Fruit fly (Drosophila melanogaster) whole organism, embryonic: ENCODE data around the gene CG11726.

Source experiments
- Antp ChIP-seq: fragments of 200-800 bp; sonication (Bioruptor generic); optimal IDR thresholded peaks from 3 replicates; lab custom pipeline; 2016; ENCODE audit warnings: missing biosample characterization, missing genetic modification characterization
- Bdp1 ChIP-seq: fragments of 200-800 bp; sonication (Bioruptor generic); optimal IDR thresholded peaks from 3 replicates; lab custom pipeline; 2016; ENCODE audit warnings: missing biosample characterization, missing genetic modification characterization
- Blimp-1 ChIP-seq: fragments of 200-800 bp; sonication (Bioruptor generic); optimal IDR thresholded peaks from 3 replicates; lab custom pipeline; 2018; ENCODE audit warnings: missing biosample characterization, missing genetic modification characterization, mild to moderate bottlenecking, moderate library complexity, missing genetic modification reagents
- C15 ChIP-seq: fragments of 200-800 bp; sonication (Bioruptor generic); IDR thresholded peaks from 3 replicates; pipeline ENCODE4 v1.3.6; 2022; ENCODE audit warnings: missing biosample characterization, missing genetic modification characterization
- CG10274 ChIP-seq: fragments of 200-800 bp; sonication (Bioruptor generic); optimal IDR thresholded peaks from 3 replicates; lab custom pipeline; 2017; ENCODE audit warnings: missing biosample characterization, mild to moderate bottlenecking, missing genetic modification characterization
- CG10366 ChIP-seq: fragments of 200-800 bp; sonication (Bioruptor generic); IDR thresholded peaks from 2 replicates; pipeline ENCODE4 v1.3.6; 2022; ENCODE audit warnings: missing biosample characterization, missing genetic modification characterization
- CG10565 ChIP-seq: fragments of 200-800 bp; sonication (Bioruptor generic); optimal IDR thresholded peaks from 3 replicates; lab custom pipeline; 2016; ENCODE audit warnings: missing biosample characterization, mild to moderate bottlenecking, missing genetic modification characterization
- CG11093 ChIP-seq: fragments of 200-800 bp; sonication (Bioruptor generic); IDR thresholded peaks from 3 replicates; pipeline ENCODE4 v1.3.6; 2022; ENCODE audit warnings: missing biosample characterization, missing genetic modification characterization
- CG12942 ChIP-seq: fragments of 200-800 bp; sonication (Bioruptor generic); optimal IDR thresholded peaks from 3 replicates; lab custom pipeline; 2016; ENCODE audit warnings: missing biosample characterization, missing genetic modification characterization
- CG14860 ChIP-seq: fragments of 200-800 bp; sonication (Bioruptor generic); IDR thresholded peaks from 3 replicates; pipeline ENCODE4 v1.3.6; 2022; ENCODE audit warnings: missing biosample characterization, missing genetic modification characterization; ENCODE audit not compliant: partially characterized antibody
- CG1603 ChIP-seq: fragments of 200-800 bp; sonication (Bioruptor generic); optimal IDR thresholded peaks from 2 replicates; lab custom pipeline; 2019; ENCODE audit warnings: missing biosample characterization, mild to moderate bottlenecking, missing genetic modification characterization, moderate library complexity
- CG1647 ChIP-seq: fragments of 200-800 bp; sonication (Bioruptor generic); optimal IDR thresholded peaks from 3 replicates; lab custom pipeline; 2016; ENCODE audit warnings: missing biosample characterization, missing genetic modification characterization
- CG18599 ChIP-seq: fragments of 200-800 bp; sonication (Bioruptor generic); optimal IDR thresholded peaks from 3 replicates; lab custom pipeline; 2017; ENCODE audit warnings: missing biosample characterization, missing genetic modification characterization, mild to moderate bottlenecking, moderate library complexity, missing genetic modification reagents
- CG2116 ChIP-seq: fragments of 200-800 bp; sonication (Bioruptor generic); optimal IDR thresholded peaks from 3 replicates; lab custom pipeline; 2018; ENCODE audit warnings: missing biosample characterization, mild to moderate bottlenecking, missing genetic modification characterization
- CG2678 ChIP-seq: fragments of 200-800 bp; sonication (Bioruptor generic); optimal IDR thresholded peaks from 3 replicates; lab custom pipeline; 2019; ENCODE audit warnings: missing biosample characterization, mild to moderate bottlenecking, missing genetic modification characterization, moderate library complexity
- CG30020 ChIP-seq: fragments of 200-800 bp; optimal IDR thresholded peaks from 2 replicates; lab custom pipeline; 2019; ENCODE audit warnings: missing biosample characterization, mild to moderate bottlenecking, missing genetic modification characterization, moderate library complexity
- CG31365 ChIP-seq: fragments of 200-800 bp; sonication (Bioruptor generic); optimal IDR thresholded peaks from 2 replicates; lab custom pipeline; 2018; ENCODE audit warnings: missing biosample characterization, mild to moderate bottlenecking, missing genetic modification characterization
- CG6175 ChIP-seq: fragments of 200-800 bp; sonication (Bioruptor generic); IDR thresholded peaks from 3 replicates; pipeline ENCODE4 v1.3.6; 2022; ENCODE audit warnings: missing biosample characterization, missing genetic modification characterization
- CG6791 ChIP-seq: fragments of 200-800 bp; sonication (Bioruptor generic); IDR thresholded peaks from 3 replicates; pipeline ENCODE4 v1.3.6; 2022; ENCODE audit warnings: missing biosample characterization, missing genetic modification characterization; ENCODE audit not compliant: partially characterized antibody
- CG6813 ChIP-seq: fragments of 200-800 bp; sonication (Bioruptor generic); optimal IDR thresholded peaks from 2 replicates; lab custom pipeline; 2017; ENCODE audit warnings: missing biosample characterization, missing genetic modification characterization, mild to moderate bottlenecking, moderate library complexity, missing genetic modification reagents
- CG8359 ChIP-seq: fragments of 200-800 bp; sonication (Bioruptor generic); optimal IDR thresholded peaks from 2 replicates; lab custom pipeline; 2017; ENCODE audit warnings: missing biosample characterization, mild to moderate bottlenecking, missing genetic modification characterization, borderline replicate concordance
- CG8478 ChIP-seq: fragments of >200 bp; optimal IDR thresholded peaks from 2 replicates; lab custom pipeline; 2018
- CG8944 ChIP-seq: fragments of 200-800 bp; sonication (Bioruptor generic); optimal IDR thresholded peaks from 3 replicates; lab custom pipeline; 2016; ENCODE audit warnings: missing biosample characterization, missing genetic modification characterization
- CG9932 ChIP-seq: fragments of 200-800 bp; sonication (Bioruptor generic); IDR thresholded peaks from 2 replicates; pipeline ENCODE4 v1.3.6; 2022; ENCODE audit warnings: missing biosample characterization, missing genetic modification characterization
- Dek ChIP-seq: fragments of 200-800 bp; sonication (Bioruptor generic); optimal IDR thresholded peaks from 3 replicates; lab custom pipeline; 2019; ENCODE audit warnings: missing biosample characterization, mild to moderate bottlenecking, missing genetic modification characterization, moderate library complexity
- Dip3 ChIP-seq: fragments of 200-800 bp; sonication (Bioruptor generic); optimal IDR thresholded peaks from 3 replicates; lab custom pipeline; 2016; ENCODE audit warnings: missing biosample characterization, missing genetic modification characterization
- Doc3 ChIP-seq: fragments of 200-800 bp; sonication (Bioruptor generic); IDR thresholded peaks from 3 replicates; pipeline ENCODE4 v1.3.6; 2022; ENCODE audit warnings: missing biosample characterization, missing genetic modification characterization; ENCODE audit not compliant: partially characterized antibody
- Hmx ChIP-seq: fragments of 200-800 bp; sonication (Bioruptor generic); optimal IDR thresholded peaks from 2 replicates; lab custom pipeline; 2016; ENCODE audit warnings: missing biosample characterization, missing genetic modification characterization
- Hr3 ChIP-seq: fragments of 200-800 bp; sonication (Bioruptor generic); optimal IDR thresholded peaks from 3 replicates; lab custom pipeline; 2016; ENCODE audit warnings: missing biosample characterization, missing genetic modification characterization
- Lhr ChIP-seq: fragments of 200-800 bp; sonication (Bioruptor generic); optimal IDR thresholded peaks from 3 replicates; lab custom pipeline; 2017; ENCODE audit warnings: mild to moderate bottlenecking, missing biosample characterization, missing genetic modification reagents, missing genetic modification characterization
- MTF-1 ChIP-seq: fragments of 200-800 bp; sonication (Bioruptor generic); optimal IDR thresholded peaks from 2 replicates; lab custom pipeline; 2018; ENCODE audit warnings: missing biosample characterization, mild to moderate bottlenecking, missing genetic modification characterization, borderline replicate concordance
- Meics ChIP-seq: fragments of 200-800 bp; sonication (Bioruptor generic); optimal IDR thresholded peaks from 2 replicates; lab custom pipeline; 2017; ENCODE audit warnings: missing biosample characterization, mild to moderate bottlenecking, missing genetic modification characterization
- Nf-YA ChIP-seq: fragments of 200-800 bp; sonication (Bioruptor generic); IDR thresholded peaks from 2 replicates; pipeline ENCODE4 v1.3.6; 2022; ENCODE audit warnings: missing biosample characterization, missing genetic modification characterization
- aop ChIP-seq: fragments of 200-800 bp; sonication (Bioruptor generic); IDR thresholded peaks from 2 replicates; pipeline ENCODE4 v1.3.6; 2022; ENCODE audit warnings: missing biosample characterization, missing genetic modification characterization
- cad ChIP-seq: fragments of >200 bp; optimal IDR thresholded peaks from 2 replicates; lab custom pipeline; 2017; ENCODE audit warnings: missing biosample characterization, missing genetic modification characterization
- dm ChIP-seq: fragments of 200-800 bp; sonication (Bioruptor generic); optimal IDR thresholded peaks from 3 replicates; lab custom pipeline; 2016; ENCODE audit warnings: missing biosample characterization, missing genetic modification characterization
- dysf ChIP-seq: fragments of 200-800 bp; sonication (Bioruptor generic); IDR thresholded peaks from 3 replicates; pipeline ENCODE4 v1.3.6; 2022; ENCODE audit warnings: missing biosample characterization, missing genetic modification characterization
- ewg ChIP-seq: fragments of 200-800 bp; sonication (Bioruptor generic); optimal IDR thresholded peaks from 3 replicates; lab custom pipeline; 2017; ENCODE audit warnings: mild to moderate bottlenecking, missing biosample characterization, missing genetic modification reagents, missing genetic modification characterization
- eyg ChIP-seq: fragments of 200-800 bp; sonication (Bioruptor generic); optimal IDR thresholded peaks from 3 replicates; lab custom pipeline; 2016; ENCODE audit warnings: missing biosample characterization, missing genetic modification characterization
- fd3F ChIP-seq: fragments of 200-800 bp; sonication (Bioruptor generic); optimal IDR thresholded peaks from 2 replicates; lab custom pipeline; 2018; ENCODE audit warnings: missing biosample characterization, mild to moderate bottlenecking, missing genetic modification characterization, moderate library complexity
- ham ChIP-seq: fragments of 200-800 bp; sonication (Bioruptor generic); IDR thresholded peaks from 2 replicates; pipeline ENCODE4 v1.3.6; 2022; ENCODE audit warnings: missing biosample characterization, missing genetic modification characterization
- insv ChIP-seq, 2 experiments: fragments of 200-800 bp; sonication (Bioruptor generic); optimal IDR thresholded peaks; 3 replicates each; lab custom pipeline; 2016 to 2018; ENCODE audit warnings: missing biosample characterization in 2 of 2, missing genetic modification characterization in 2 of 2
- jumu ChIP-seq: fragments of 200-800 bp; sonication (Bioruptor generic); optimal IDR thresholded peaks from 3 replicates; lab custom pipeline; 2016; ENCODE audit warnings: missing biosample characterization, missing genetic modification characterization
- ken ChIP-seq: fragments of 200-800 bp; sonication (Bioruptor generic); IDR thresholded peaks from 3 replicates; pipeline ENCODE4 v1.3.6; 2022; ENCODE audit warnings: missing biosample characterization, missing genetic modification characterization
- kni ChIP-seq: fragments of 200-800 bp; sonication (Bioruptor generic); optimal IDR thresholded peaks from 3 replicates; lab custom pipeline; 2017; ENCODE audit warnings: mild to moderate bottlenecking, missing biosample characterization, missing genetic modification reagents, missing genetic modification characterization
- lbe ChIP-seq: fragments of 200-800 bp; sonication (Bioruptor generic); optimal IDR thresholded peaks from 2 replicates; lab custom pipeline; 2016; ENCODE audit warnings: missing biosample characterization, mild to moderate bottlenecking, missing genetic modification characterization
- mirr ChIP-seq: fragments of 200-800 bp; sonication (Bioruptor generic); optimal IDR thresholded peaks from 3 replicates; lab custom pipeline; 2018; ENCODE audit warnings: missing biosample characterization, mild to moderate bottlenecking, missing genetic modification characterization
- otp ChIP-seq: fragments of 200-800 bp; sonication (Bioruptor generic); IDR thresholded peaks from 3 replicates; pipeline ENCODE4, ENCODE4 v1.3.6; 2022; ENCODE audit warnings: missing biosample characterization, missing genetic modification characterization
- sisA ChIP-seq: fragments of 200-800 bp; sonication (Bioruptor generic); IDR thresholded peaks from 2 replicates; pipeline ENCODE4 v1.3.6; 2022; ENCODE audit warnings: missing biosample characterization, missing genetic modification characterization
- sr ChIP-seq: fragments of 200-800 bp; sonication (Bioruptor generic); IDR thresholded peaks from 3 replicates; pipeline ENCODE4 v1.3.6; 2022; ENCODE audit warnings: missing biosample characterization, missing genetic modification characterization
- tin ChIP-seq: fragments of 200-800 bp; sonication (Bioruptor generic); optimal IDR thresholded peaks from 3 replicates; lab custom pipeline; 2016; ENCODE audit warnings: missing biosample characterization, missing genetic modification characterization
- wdn ChIP-seq: fragments of 200-800 bp; sonication (Bioruptor generic); IDR thresholded peaks from 2 replicates; pipeline ENCODE4 v1.3.6; 2022; ENCODE audit warnings: missing biosample characterization, missing genetic modification characterization
- yki ChIP-seq: fragments of >200 bp; optimal IDR thresholded peaks from 3 replicates; lab custom pipeline; 2018

Gene CG11726

dm6 chr3L:11345536-11345935 lies 49.0 kb upstream of the CG11726 start (continued):
- TF ChIP-seq CG8944 (GFP tag; lab: Kevin White, UChicago), result no peak
- no peak for TF ChIP-seq Nf-YA (GFP tag; lab: Robert Waterston, UW)
- no peak for TF ChIP-seq ham (GFP tag; lab: Robert Waterston, UW)
- no peak for TF ChIP-seq jumu (GFP tag; lab: Kevin White, UChicago)
- no peak for TF ChIP-seq CG8478 (lab: Kevin White, UChicago)
- TF ChIP-seq CG31365 (tag; lab: Kevin White, UChicago), result no peak
- peak; percentile 30 for TF ChIP-seq Blimp-1 (GFP tag; lab: Kevin White, UChicago)
- no peak for TF ChIP-seq otp
- TF ChIP-seq eyg (GFP tag; lab: Kevin White, UChicago), result no peak
- TF ChIP-seq Dip3, result no peak
- TF ChIP-seq ewg (GFP tag; lab: Kevin White, UChicago), result no peak
- TF ChIP-seq sisA (GFP tag; lab: Robert Waterston, UW), result no peak
- no peak for TF ChIP-seq Bdp1
- no peak for TF ChIP-seq CG6791 (GFP tag; lab: Robert Waterston, UW)
- peak; percentile 28 for TF ChIP-seq CG6813 (GFP tag; lab: Kevin White, UChicago)
- TF ChIP-seq lbe (GFP tag; lab: Kevin White, UChicago), result no peak
- TF ChIP-seq dysf (GFP tag; lab: Robert Waterston, UW), result no peak
- no peak for TF ChIP-seq cad (GFP tag; lab: Kevin White, UChicago)
- no peak for TF ChIP-seq CG9932 (GFP tag; lab: Robert Waterston, UW)
- no peak for TF ChIP-seq CG10366 (GFP tag; lab: Robert Waterston, UW)
- TF ChIP-seq dm (GFP tag; lab: Kevin White, UChicago), result no peak
- no peak for TF ChIP-seq mirr (GFP tag; lab: Kevin White, UChicago)
- TF ChIP-seq Hr3, result no peak
- no peak for TF ChIP-seq Meics (GFP tag; lab: Kevin White, UChicago)
- no peak for TF ChIP-seq fd3F (GFP tag; lab: Kevin White, UChicago)
- no peak for TF ChIP-seq aop (GFP tag; lab: Robert Waterston, UW)
- TF ChIP-seq sr (GFP tag; lab: Robert Waterston, UW), result peak; percentile 78
- no peak for TF ChIP-seq CG2678 (tag; lab: Kevin White, UChicago)
- TF ChIP-seq CG10565, result no peak
- no peak for TF ChIP-seq CG11093 (GFP tag; lab: Robert Waterston, UW)
- no peak for TF ChIP-seq CG30020
- TF ChIP-seq CG6175 (GFP tag; lab: Robert Waterston, UW), result no peak
- TF ChIP-seq CG1647 (GFP tag; lab: Kevin White, UChicago), result no peak
- TF ChIP-seq Hmx (GFP tag; lab: Kevin White, UChicago), result no peak
- TF ChIP-seq C15 (GFP tag; lab: Robert Waterston, UW), result no peak
- no peak for TF ChIP-seq kni (GFP tag; lab: Kevin White, UChicago)
- TF ChIP-seq Doc3 (GFP tag; lab: Robert Waterston, UW), result no peak
- no peak for TF ChIP-seq CG10274 (GFP tag; lab: Kevin White, UChicago)
- TF ChIP-seq CG18599, result no peak
- TF ChIP-seq MTF-1 (GFP tag; lab: Kevin White, UChicago), result peak; percentile 6
- TF ChIP-seq CG8359 (GFP tag; lab: Kevin White, UChicago), result peak; percentile 15
- TF ChIP-seq insv (GFP tag; optimal IDR thresholded peaks at IDR 0.05; lab: Kevin White, UChicago), result no peak
- no peak for TF ChIP-seq tin (GFP tag; lab: Kevin White, UChicago)
- TF ChIP-seq CG14860 (GFP tag; lab: Robert Waterston, UW), result no peak
- no peak for TF ChIP-seq CG12942
- no peak for TF ChIP-seq ken
- TF ChIP-seq Dek (tag; lab: Kevin White, UChicago), result no peak
- no peak for TF ChIP-seq wdn (GFP tag; lab: Robert Waterston, UW)
- no peak for TF ChIP-seq CG1603
- no peak for TF ChIP-seq CG2116 (GFP tag; lab: Kevin White, UChicago)
- TF ChIP-seq Antp, result no peak
- no peak for TF ChIP-seq Lhr (GFP tag; lab: Kevin White, UChicago)
- TF ChIP-seq yki (lab: Kevin White, UChicago), result no peak
